Worm (Caenorhabditis elegans) whole organism, L4 larva: ENCODE results near the gene nrsn-1.

Source experiments
- F44E2.7 ChIP-seq: fragments of 200-800 bp; sonication (Bioruptor generic); IDR thresholded peaks from 2 replicates; pipeline ENCODE4 v2.1.2; 2022; ENCODE audit warnings: missing genetic modification characterization, missing compliant biosample characterization
- R02D3.7 ChIP-seq: fragments of 150-350 bp; sonication (generic microtip); optimal IDR thresholded peaks from 3 replicates; lab custom pipeline; 2014; ENCODE audit warnings: missing biosample characterization, missing genetic modification characterization
- T26A8.4 ChIP-seq: fragments of 200-800 bp; sonication (Bioruptor generic); IDR thresholded peaks from 2 replicates; pipeline ENCODE4 v1.3.6; 2022; ENCODE audit warnings: missing genetic modification characterization, missing compliant biosample characterization
- Y105C5A.15 ChIP-seq: fragments of 200-800 bp; sonication (Bioruptor generic); IDR thresholded peaks from 2 replicates; pipeline ENCODE4 v1.3.6; 2022; ENCODE audit warnings: missing genetic modification characterization, missing compliant biosample characterization
- Y5F2A.4 ChIP-seq: fragments of 200-800 bp; sonication (Bioruptor generic); optimal IDR thresholded peaks from 2 replicates; lab custom pipeline; 2018; ENCODE audit warnings: mild to moderate bottlenecking, missing genetic modification characterization, missing compliant biosample characterization
- ZK337.2 ChIP-seq: fragments of 200-800 bp; sonication (Bioruptor generic); IDR thresholded peaks from 2 replicates; pipeline ENCODE4 v1.3.6; 2022; ENCODE audit warnings: missing genetic modification reagents, missing genetic modification characterization, missing compliant biosample characterization
- ZK546.5 ChIP-seq, 2 experiments: sonication (generic microtip); optimal IDR thresholded peaks; 2 replicates each; lab custom pipeline; 2017; ENCODE audit warnings: missing biosample characterization in 2 of 2, missing genetic modification characterization in 2 of 2
- aha-1 ChIP-seq: fragments of 150-350 bp; peaks from one replicate; lab custom pipeline; 2014; ENCODE audit warnings: missing biosample characterization, missing genetic modification characterization
- aly-2 ChIP-seq: sonication (generic microtip); optimal IDR thresholded peaks from 2 replicates; lab custom pipeline; 2018; ENCODE audit warnings: missing biosample characterization, missing genetic modification characterization
- ama-1 ChIP-seq: fragments of 150-350 bp; optimal IDR thresholded peaks from 2 replicates; lab custom pipeline; 2014; ENCODE audit warnings: inconsistent platforms, mixed read lengths
- ceh-28 ChIP-seq: fragments of 150-350 bp; optimal IDR thresholded peaks from 2 replicates; lab custom pipeline; 2014; ENCODE audit warnings: missing biosample characterization, missing genetic modification reagents, missing genetic modification characterization
- ceh-44 ChIP-seq: fragments of 200-800 bp; sonication (Bioruptor generic); IDR thresholded peaks from 2 replicates; pipeline ENCODE4 v1.3.6; 2022; ENCODE audit warnings: missing genetic modification reagents, missing genetic modification characterization, missing compliant biosample characterization
- ceh-62 ChIP-seq: sonication (generic microtip); optimal IDR thresholded peaks from 2 replicates; lab custom pipeline; 2017; ENCODE audit warnings: missing biosample characterization, missing genetic modification characterization
- ces-1 ChIP-seq: fragments of 150-350 bp; sonication (generic microtip); optimal IDR thresholded peaks from 4 replicates; lab custom pipeline; 2014; ENCODE audit warnings: missing biosample characterization, missing genetic modification reagents, missing genetic modification characterization
- daf-16 ChIP-seq, 3 experiments: sonication (generic microtip); optimal IDR thresholded peaks; 2 replicates each; lab custom pipeline; 2016 to 2017; ENCODE audit warnings: missing genetic modification characterization in 3 of 3, missing genetic modification reagents in 3 of 3, mild to moderate bottlenecking in 2 of 3, missing compliant biosample characterization in 2 of 3, missing biosample characterization in 1 of 3, moderate library complexity in 1 of 3
- daf-19 ChIP-seq: fragments of 200-800 bp; sonication (Bioruptor generic); conservative IDR thresholded peaks from 2 replicates; pipeline ENCODE4 v1.3.6; 2022; ENCODE audit warnings: missing genetic modification characterization, missing compliant biosample characterization
- daf-8 ChIP-seq: fragments of 200-800 bp; sonication (Bioruptor generic); IDR thresholded peaks from 2 replicates; pipeline ENCODE4 v1.3.6; 2022; ENCODE audit warnings: missing genetic modification characterization, missing compliant biosample characterization
- dmd-8 ChIP-seq: fragments of 200-800 bp; sonication (Bioruptor generic); IDR thresholded peaks from 2 replicates; pipeline ENCODE4 v1.3.6; 2022; ENCODE audit warnings: missing genetic modification characterization, missing compliant biosample characterization
- dpl-1 ChIP-seq: fragments of 150-350 bp; optimal IDR thresholded peaks from 2 replicates; lab custom pipeline; 2014; ENCODE audit warnings: missing biosample characterization, missing genetic modification reagents, missing genetic modification characterization
- duxl-1 ChIP-seq: sonication (generic microtip); optimal IDR thresholded peaks from 2 replicates; lab custom pipeline; 2016; ENCODE audit warnings: mild to moderate bottlenecking, missing genetic modification characterization, moderate library complexity, missing compliant biosample characterization; ENCODE audit not compliant: poor library complexity
- egl-43 ChIP-seq: fragments of 200-800 bp; sonication (Bioruptor generic); IDR thresholded peaks from 2 replicates; pipeline ENCODE4 v1.3.6; 2022; ENCODE audit warnings: missing genetic modification reagents, missing genetic modification characterization, missing compliant biosample characterization
- fkh-10 ChIP-seq: fragments of 150-350 bp; optimal IDR thresholded peaks from 2 replicates; lab custom pipeline; 2014; ENCODE audit warnings: missing biosample characterization, missing genetic modification reagents, missing genetic modification characterization
- fos-1 ChIP-seq: fragments of 150-350 bp; optimal IDR thresholded peaks from 2 replicates; lab custom pipeline; 2014; ENCODE audit warnings: missing biosample characterization, missing genetic modification characterization
- hmg-1.1 ChIP-seq: fragments of 200-800 bp; sonication (Bioruptor generic); IDR thresholded peaks from 2 replicates; pipeline ENCODE4 v1.3.6; 2022; ENCODE audit warnings: missing genetic modification reagents, missing genetic modification characterization, missing compliant biosample characterization
- lin-1 ChIP-seq: fragments of 200-800 bp; sonication (Bioruptor generic); IDR thresholded peaks from 2 replicates; pipeline ENCODE4 v1.3.6; 2022; ENCODE audit warnings: missing genetic modification reagents, missing genetic modification characterization, missing compliant biosample characterization
- lin-13 ChIP-seq: fragments of 150-350 bp; optimal IDR thresholded peaks from 2 replicates; lab custom pipeline; 2014; ENCODE audit warnings: missing biosample characterization, missing genetic modification reagents, missing genetic modification characterization
- lin-15B ChIP-seq: fragments of 150-350 bp; sonication (generic microtip); optimal IDR thresholded peaks from 3 replicates; lab custom pipeline; 2014; ENCODE audit warnings: missing biosample characterization, missing genetic modification characterization
- lin-38 ChIP-seq: fragments of 200-800 bp; sonication (Bioruptor generic); IDR thresholded peaks from 2 replicates; pipeline ENCODE4 v1.3.6; 2022; ENCODE audit warnings: missing genetic modification reagents, missing genetic modification characterization, missing compliant biosample characterization
- lin-39 ChIP-seq: fragments of 150-350 bp; optimal IDR thresholded peaks from 2 replicates; lab custom pipeline; 2014; ENCODE audit warnings: missing biosample characterization, missing genetic modification reagents, missing genetic modification characterization
- madf-9 ChIP-seq: fragments of 200-800 bp; sonication (Bioruptor generic); conservative IDR thresholded peaks from 2 replicates; pipeline ENCODE4 v1.3.6; 2022; ENCODE audit warnings: missing genetic modification reagents, missing genetic modification characterization, missing compliant biosample characterization
- mdl-1 ChIP-seq, 2 experiments: fragments of 150-350 bp in 1 of 2; sonication (generic microtip) in 1 of 2; optimal IDR thresholded peaks; 2 replicates each; lab custom pipeline; 2014 to 2017; ENCODE audit warnings: missing biosample characterization in 2 of 2, missing genetic modification characterization in 2 of 2
- mes-2 ChIP-seq: sonication (generic microtip); optimal IDR thresholded peaks from 2 replicates; lab custom pipeline; 2016; ENCODE audit warnings: missing genotype, mild to moderate bottlenecking, missing genetic modification characterization, missing compliant biosample characterization; ENCODE audit not compliant: poor library complexity, severe bottlenecking
- mxl-3 ChIP-seq: fragments of 200-800 bp; sonication (Bioruptor generic); optimal IDR thresholded peaks from 2 replicates; lab custom pipeline; 2018; ENCODE audit warnings: mild to moderate bottlenecking, missing genetic modification characterization, missing compliant biosample characterization
- nhr-11 ChIP-seq: fragments of 150-350 bp; optimal IDR thresholded peaks from 2 replicates; lab custom pipeline; 2014; ENCODE audit warnings: missing biosample characterization, missing genetic modification characterization
- nhr-237 ChIP-seq: sonication (generic microtip); optimal IDR thresholded peaks from 2 replicates; lab custom pipeline; 2017; ENCODE audit warnings: missing biosample characterization, missing genetic modification characterization
- nhr-28 ChIP-seq: fragments of 150-350 bp; optimal IDR thresholded peaks from 2 replicates; lab custom pipeline; 2014; ENCODE audit warnings: missing biosample characterization, missing genetic modification characterization
- nhr-41 ChIP-seq: fragments of 200-800 bp; sonication (Bioruptor generic); IDR thresholded peaks from 2 replicates; pipeline ENCODE4 v1.3.6; 2022; ENCODE audit warnings: missing genetic modification reagents, missing genetic modification characterization, missing compliant biosample characterization
- nhr-42 ChIP-seq: fragments of 200-800 bp; sonication (Bioruptor generic); IDR thresholded peaks from 2 replicates; pipeline ENCODE4 v1.3.6; 2022; ENCODE audit warnings: missing genetic modification characterization, missing compliant biosample characterization
- nhr-76 ChIP-seq: fragments of 150-350 bp; optimal IDR thresholded peaks from 2 replicates; lab custom pipeline; 2014; ENCODE audit warnings: missing biosample characterization, missing genetic modification characterization
- pha-4 ChIP-seq, 2 experiments: fragments of 150-350 bp in 1 of 2; fragments of 200-800 bp in 1 of 2; sonication (Bioruptor generic) in 1 of 2; IDR thresholded peaks in 1 of 2; optimal IDR thresholded peaks in 1 of 2; 2 replicates each; pipeline versions ENCODE4 v1.3.6 to Lab custom; 2014 to 2022; ENCODE audit warnings: missing genetic modification characterization in 2 of 2, missing genetic modification reagents in 2 of 2, missing biosample characterization in 1 of 2, missing compliant biosample characterization in 1 of 2
- php-3 ChIP-seq: fragments of 200-800 bp; sonication (Bioruptor generic); IDR thresholded peaks from 2 replicates; pipeline ENCODE4 v1.3.6; 2022; ENCODE audit warnings: missing genetic modification reagents, missing genetic modification characterization, missing compliant biosample characterization
- rbr-2 ChIP-seq: sonication (generic microtip); optimal IDR thresholded peaks from 2 replicates; lab custom pipeline; 2016; ENCODE audit warnings: missing genotype, missing genetic modification characterization, missing compliant biosample characterization
- saeg-2 ChIP-seq: fragments of 200-800 bp; sonication (Bioruptor generic); IDR thresholded peaks from 2 replicates; pipeline ENCODE4 v1.3.6; 2022; ENCODE audit warnings: missing genetic modification reagents, missing genetic modification characterization, missing compliant biosample characterization
- sdz-12 ChIP-seq: fragments of 200-800 bp; sonication (Bioruptor generic); optimal IDR thresholded peaks from 2 replicates; lab custom pipeline; 2018; ENCODE audit warnings: mild to moderate bottlenecking, missing genetic modification characterization, missing compliant biosample characterization
- set-16 ChIP-seq: fragments of 200-800 bp; sonication (Bioruptor generic); IDR thresholded peaks from 2 replicates; pipeline ENCODE4 v1.3.6; 2022; ENCODE audit warnings: missing genetic modification reagents, missing genetic modification characterization, missing compliant biosample characterization
- spr-3 ChIP-seq: fragments of 200-800 bp; sonication (Bioruptor generic); optimal IDR thresholded peaks from 2 replicates; lab custom pipeline; 2018; ENCODE audit warnings: mild to moderate bottlenecking, missing genetic modification characterization, missing compliant biosample characterization
- unc-130 ChIP-seq: sonication (generic microtip); optimal IDR thresholded peaks from 2 replicates; lab custom pipeline; 2016; ENCODE audit warnings: missing genetic modification reagents, missing genetic modification characterization, missing compliant biosample characterization
- unc-39 ChIP-seq: sonication (generic microtip); optimal IDR thresholded peaks from 2 replicates; lab custom pipeline; 2017; ENCODE audit warnings: missing biosample characterization, missing genetic modification characterization
- vab-7 ChIP-seq: fragments of 200-800 bp; sonication (Bioruptor generic); IDR thresholded peaks from 2 replicates; pipeline ENCODE4 v1.3.6; 2022; ENCODE audit warnings: missing genetic modification reagents, missing genetic modification characterization, missing compliant biosample characterization
- zfp-3 ChIP-seq: fragments of 200-800 bp; sonication (Bioruptor generic); conservative IDR thresholded peaks from 2 replicates; pipeline ENCODE4 v1.3.6; 2022; ENCODE audit warnings: missing genetic modification reagents, missing genetic modification characterization, missing compliant biosample characterization
- zip-2 ChIP-seq: fragments of 150-350 bp; optimal IDR thresholded peaks from 2 replicates; lab custom pipeline; 2014; ENCODE audit warnings: missing biosample characterization, missing genetic modification characterization

The nrsn-1 gene

ce11 chrV:3685790-3686208, 30.0 kb downstream of the nrsn-1 start, which contains the start of gene W08A12.2 (continued):
- TF ChIP-seq ama-1 (lab: Kevin White, UChicago) (no peak), lin-1 (no peak), hmg-1.1 (GFP tag; lab: Robert Waterston, UW) (0 out of 2 replicates have a peak, but pooled peaks have one; percentile 18), zfp-3 (GFP tag; lab: Robert Waterston, UW) (peak; percentile 36), unc-130 (GFP tag; lab: Kevin White, UChicago) (no peak), daf-19 (GFP tag; lab: Robert Waterston, UW) (no peak), mes-2 (tag; lab: Kevin White, UChicago) (no peak), fkh-10 (GFP tag; lab: Kevin White, UChicago) (no peak), Y105C5A.15 (no peak), mxl-3 (GFP tag; lab: Kevin White, UChicago) (no peak), F44E2.7 (GFP tag; lab: Robert Waterston, UW) (no peak), ceh-44 (GFP tag; lab: Robert Waterston, UW) (no peak), lin-39 (no peak), lin-38 (GFP tag; lab: Robert Waterston, UW) (peak; percentile 72), zip-2 (tag; lab: Kevin White, UChicago) (no peak), spr-3 (no peak), T26A8.4 (GFP tag; lab: Robert Waterston, UW) (no peak), R02D3.7 (tag; lab: Kevin White, UChicago) (no peak), ces-1 (GFP tag; lab: Kevin White, UChicago) (no peak), nhr-41 (peak; percentile 74; the same call in 1 of the 2 replicates), dmd-8 (GFP tag; lab: Robert Waterston, UW) (peak; percentile 76; the same call in 1 of the 2 replicates), aha-1 (peak; percentile 29), dpl-1 (no peak), nhr-237 (tag; lab: Kevin White, UChicago) (no peak), rbr-2 (tag; lab: Kevin White, UChicago) (no peak), vab-7 (GFP tag; lab: Robert Waterston, UW) (peak; percentile 71), unc-39 (tag; lab: Kevin White, UChicago) (no peak), nhr-11 (no peak), set-16 (GFP tag; lab: Robert Waterston, UW) (peak; percentile 16; the same call in 1 of the 2 replicates), nhr-76 (tag; lab: Kevin White, UChicago) (no peak), ZK337.2 (GFP tag; lab: Robert Waterston, UW) (no peak), duxl-1 (tag; lab: Kevin White, UChicago) (peak; percentile 12), sdz-12 (GFP tag; lab: Kevin White, UChicago) (no peak), mdl-1 (tag; optimal IDR thresholded peaks at IDR 0.05; lab: Kevin White, UChicago) (no peak), ceh-62 (tag; lab: Kevin White, UChicago) (no peak), ceh-28 (tag; lab: Kevin White, UChicago) (no peak), daf-16 (GFP tag; optimal IDR thresholded peaks at IDR 0.05; lab: Kevin White, UChicago) (peak; percentile 65 to 82), daf-16 (tag; optimal IDR thresholded peaks at IDR 0.05; lab: Kevin White, UChicago) (peak; percentile 18), Y5F2A.4 (GFP tag; lab: Kevin White, UChicago) (no peak), egl-43 (0 out of 2 replicates have a peak, but pooled peaks have one; percentile 65), fos-1 (tag; lab: Kevin White, UChicago) (no peak), pha-4 (GFP tag; IDR thresholded peaks at IDR 0.05; lab: Robert Waterston, UW) (peak; percentile 83; the same call in 1 of the 2 replicates), pha-4 (tag; optimal IDR thresholded peaks at IDR 0.05; lab: Kevin White, UChicago) (no peak), lin-13 (GFP tag; lab: Kevin White, UChicago) (no peak), php-3 (GFP tag; lab: Robert Waterston, UW) (0 out of 2 replicates have a peak, but pooled peaks have one; percentile 34), daf-8 (no peak), nhr-42 (GFP tag; lab: Robert Waterston, UW) (no peak), nhr-28 (tag; lab: Kevin White, UChicago) (no peak), ZK546.5 (tag; optimal IDR thresholded peaks at IDR 0.05; lab: Kevin White, UChicago) (no peak), lin-15B (no peak), saeg-2 (GFP tag; lab: Robert Waterston, UW) (no peak), aly-2 (tag; lab: Kevin White, UChicago) (no peak), madf-9 (GFP tag; lab: Robert Waterston, UW) (no peak; the same call in 1 of the 2 replicates)
